Worm (Caenorhabditis elegans): Measurements from ENCODE around the gene mnp-1.

Gene mnp-1

DNA sequence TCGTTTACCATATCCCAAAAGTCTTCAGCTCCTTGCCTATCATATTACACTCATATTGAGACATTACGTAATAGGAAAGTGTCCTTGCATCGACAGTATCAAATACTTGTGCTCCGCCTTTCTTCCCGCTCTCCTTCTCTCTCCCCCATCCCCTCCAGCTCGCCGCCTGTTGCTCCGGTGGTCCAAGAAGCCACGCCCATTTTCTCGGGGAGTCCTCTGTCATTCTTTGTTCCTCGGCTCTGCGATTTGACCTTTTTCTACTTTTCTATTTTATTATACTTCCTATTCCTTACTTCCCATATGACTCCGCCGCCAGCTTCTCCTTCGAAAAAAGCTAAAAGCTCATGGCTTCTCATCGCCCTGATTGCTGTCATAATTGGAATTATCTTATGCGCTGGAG lies at the start of gene mnp-1:
Gene mnp-1 (plus strand): TSS at position 211 of the 400 bp plus-strand sequence.
- TF ChIP-seq efl-1 (optimal IDR thresholded peaks at IDR 0.05) (no peak), efl-1 (GFP tag; optimal IDR thresholded peaks at IDR 0.05 in 1 of 2) (peak in 1 of 2 experiments; percentile 55), tbx-2 (tag; optimal IDR thresholded peaks at IDR 0.05) (no peak)

DNA sequence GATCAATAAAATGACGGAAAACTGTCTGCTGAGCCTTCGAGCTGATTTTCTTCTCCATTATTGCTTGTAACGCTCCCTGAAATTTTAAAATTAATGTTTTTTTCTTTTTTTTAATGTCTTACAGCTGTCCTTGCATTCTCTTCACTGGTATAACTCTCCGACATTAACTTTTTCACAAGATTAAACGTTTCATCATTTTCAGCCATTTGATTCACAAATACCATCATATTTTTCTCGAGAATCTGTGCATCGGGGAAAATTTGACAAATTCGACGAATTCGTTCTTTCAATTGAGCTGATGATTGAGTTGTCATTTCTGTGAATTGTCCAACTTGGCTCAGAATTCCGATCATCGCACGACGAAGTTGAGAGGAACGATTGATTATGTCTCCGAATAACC lies 47.1 kb upstream of the mnp-1 start:
- TF ChIP-seq fos-1 (tag; optimal IDR thresholded peaks at IDR 0.05) (no peak), tbx-2 (tag; optimal IDR thresholded peaks at IDR 0.05) (no peak), unc-86 (tag; optimal IDR thresholded peaks at IDR 0.05) (no peak), nhr-20 (tag; optimal IDR thresholded peaks at IDR 0.05) (no peak), nhr-85 (tag) (no peak)

ce11 chrIII:4313061-4313962 lies 43.1 kb upstream of the mnp-1 start, which contains the start of the genes evl-14 and dcn-1:
Gene evl-14, minus strand, starts transcription at chrIII:4313128.
Gene dcn-1, plus strand, starts transcription at chrIII:4313912.
- TF ChIP-seq zip-4 (GFP tag; optimal IDR thresholded peaks at IDR 0.05) = no peak
- TF ChIP-seq nhr-19 (GFP tag; conservative IDR thresholded peaks at IDR 0.05) = no peak; the same call in none of the 2 replicates
- peak; percentile 73 to 87 for TF ChIP-seq lin-35 (GFP tag; optimal IDR thresholded peaks at IDR 0.05)
- peak; percentile 60 for TF ChIP-seq unc-130 (tag; optimal IDR thresholded peaks at IDR 0.05)
- TF ChIP-seq tbx-2 (tag; optimal IDR thresholded peaks at IDR 0.05) = peak; percentile 75
- TF ChIP-seq egl-13 (tag; optimal IDR thresholded peaks at IDR 0.05) = peak; percentile 29
- peak; percentile 39 for TF ChIP-seq nhr-77 (tag; optimal IDR thresholded peaks at IDR 0.05)
- no peak for TF ChIP-seq unc-30 (tag; optimal IDR thresholded peaks at IDR 0.05)
- TF ChIP-seq ces-1 (GFP tag; optimal IDR thresholded peaks at IDR 0.05) = no peak
- peak; percentile 56 for TF ChIP-seq dsc-1 (tag; optimal IDR thresholded peaks at IDR 0.05)
- no peak for TF ChIP-seq mef-2 (tag; optimal IDR thresholded peaks at IDR 0.05)
- TF ChIP-seq Y116A8C.19 (tag; optimal IDR thresholded peaks at IDR 0.05; ENCODE audit: borderline replicate concordance) = no peak
- peak; percentile 65 for TF ChIP-seq unc-86 (tag; optimal IDR thresholded peaks at IDR 0.05)
- TF ChIP-seq hlh-17 (GFP tag; optimal IDR thresholded peaks at IDR 0.05; ENCODE audit: borderline replicate concordance) = no peak
- TF ChIP-seq pax-3 (tag; optimal IDR thresholded peaks at IDR 0.05) = no peak
- TF ChIP-seq nhr-20 (tag; optimal IDR thresholded peaks at IDR 0.05) = peak; percentile 86
- TF ChIP-seq jun-1 (tag; optimal IDR thresholded peaks at IDR 0.05) = peak; percentile 50
- TF ChIP-seq fkh-10 (GFP tag; optimal IDR thresholded peaks at IDR 0.05) = no peak
- TF ChIP-seq grh-1 (GFP tag; IDR thresholded peaks at IDR 0.05) = no peak
- peak; percentile 81 to 90 for TF ChIP-seq lsy-2 (tag; optimal IDR thresholded peaks at IDR 0.05)
- peak; percentile 6 for TF ChIP-seq hpl-2 (GFP tag; optimal IDR thresholded peaks at IDR 0.05)
- no peak for TF ChIP-seq ama-1 (optimal IDR thresholded peaks at IDR 0.05)
- peak; percentile 91 for TF ChIP-seq snu-23 (GFP tag; optimal IDR thresholded peaks at IDR 0.05)
- peak; percentile 52 for TF ChIP-seq F16B12.6 (tag; optimal IDR thresholded peaks at IDR 0.05)
- peak; percentile 86 for TF ChIP-seq mep-1 (tag; optimal IDR thresholded peaks at IDR 0.05)
- no peak for TF ChIP-seq hlh-4 (tag; optimal IDR thresholded peaks at IDR 0.05)
- no peak for TF ChIP-seq nhr-76 (tag; optimal IDR thresholded peaks at IDR 0.05)
- TF ChIP-seq pqm-1 (tag; optimal IDR thresholded peaks at IDR 0.05) = no peak
- no peak for TF ChIP-seq ceh-8 (GFP tag; optimal IDR thresholded peaks at IDR 0.05)
- TF ChIP-seq fos-1 (tag; optimal IDR thresholded peaks at IDR 0.05) = no peak
- TF ChIP-seq C04F5.9 (tag; optimal IDR thresholded peaks at IDR 0.05) = no peak
- no peak for TF ChIP-seq C34B4.2 (tag; optimal IDR thresholded peaks at IDR 0.05)
- peak; percentile 65 for TF ChIP-seq lin-15B (tag; optimal IDR thresholded peaks at IDR 0.05)
- no peak for TF ChIP-seq ceh-90 (tag; optimal IDR thresholded peaks at IDR 0.05)
- TF ChIP-seq zag-1 (tag; optimal IDR thresholded peaks at IDR 0.05) = no peak
- TF ChIP-seq lir-3 (tag; optimal IDR thresholded peaks at IDR 0.05; ENCODE audit: poor library complexity) = peak; percentile 61
- TF ChIP-seq egl-27 (tag; optimal IDR thresholded peaks at IDR 0.05) = no peak
- TF ChIP-seq ztf-11 (tag; optimal IDR thresholded peaks at IDR 0.05) = no peak
- TF ChIP-seq C16A3.4 (tag; optimal IDR thresholded peaks at IDR 0.05) = peak; percentile 84
- TF ChIP-seq snpc-4 (tag; optimal IDR thresholded peaks at IDR 0.05) = peak; percentile 11
- TF ChIP-seq efl-3 (GFP tag; optimal IDR thresholded peaks at IDR 0.05) = no peak
- peak in 2 of 3 experiments; percentile 69 to 82 for TF ChIP-seq ceh-82 (tag; optimal IDR thresholded peaks at IDR 0.05)
- no peak for TF ChIP-seq irx-1 (tag; optimal IDR thresholded peaks at IDR 0.05)
- no peak for TF ChIP-seq lin-14 (GFP tag; optimal IDR thresholded peaks at IDR 0.05)

Measured in whole organism, L1 larva.